Worm (Caenorhabditis elegans): Measurements from ENCODE around the gene CC8.3.

The CC8.3 gene

DNA sequence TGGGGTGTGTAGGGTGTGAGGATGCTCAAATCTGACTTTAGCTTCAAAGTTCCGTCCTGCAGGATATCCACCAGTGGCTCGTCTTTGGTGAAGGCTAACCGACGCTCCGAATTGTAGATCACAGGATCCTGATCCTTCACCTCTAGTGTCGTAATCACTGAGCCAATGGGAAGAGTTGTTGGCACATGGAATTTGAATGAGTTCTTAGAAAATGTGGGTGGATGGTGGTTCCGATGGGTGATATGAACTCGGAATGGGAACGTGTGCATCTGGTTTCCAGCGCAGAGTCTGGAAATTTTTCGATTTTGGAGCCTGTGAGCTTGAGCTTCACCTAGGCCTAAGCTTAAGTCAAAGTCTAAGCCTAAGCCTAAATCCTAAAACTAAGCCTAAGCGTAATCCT, 24.5 kb upstream of the CC8.3 start:
- TF ChIP-seq pes-1 (GFP tag; IDR thresholded peaks at IDR 0.05) (no peak), sea-1 (GFP tag; conservative IDR thresholded peaks at IDR 0.05) (no peak), tbx-11 (GFP tag; IDR thresholded peaks at IDR 0.05) (no peak), ets-7 (tag; optimal IDR thresholded peaks at IDR 0.05) (no peak), scrt-1 (GFP tag; IDR thresholded peaks at IDR 0.05) (no peak), ceh-13 (GFP tag; optimal IDR thresholded peaks at IDR 0.05) (no peak), hnd-1 (tag; optimal IDR thresholded peaks at IDR 0.05) (no peak), flt-1 (GFP tag; IDR thresholded peaks at IDR 0.05) (no peak), B0310.2 (tag; optimal IDR thresholded peaks at IDR 0.05) (no peak), tbx-37 (GFP tag; conservative IDR thresholded peaks at IDR 0.05) (no peak), aly-1 (tag; optimal IDR thresholded peaks at IDR 0.05) (no peak), ceh-36 (tag; optimal IDR thresholded peaks at IDR 0.05) (no peak), F13C5.2 (tag; optimal IDR thresholded peaks at IDR 0.05) (no peak), ama-1 (optimal IDR thresholded peaks at IDR 0.05) (no peak)

DNA sequence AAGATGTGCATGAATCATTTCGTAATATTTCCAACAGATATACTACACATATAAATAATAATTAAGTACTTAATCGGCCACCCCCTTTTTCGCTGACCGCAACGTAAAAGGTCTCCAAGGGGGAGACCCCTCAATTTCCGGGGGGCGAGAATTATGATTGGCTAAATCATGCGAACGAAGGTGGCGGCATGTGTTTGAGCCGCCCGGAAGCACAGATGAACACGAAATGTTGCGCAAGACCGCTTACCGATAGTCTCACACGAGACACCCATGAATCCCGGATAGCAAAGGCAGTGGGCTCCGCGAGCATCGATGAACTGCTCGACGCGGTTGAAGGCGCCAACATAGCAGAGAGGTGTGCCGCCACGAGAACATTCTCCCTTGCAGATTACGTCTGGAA, 23.0 kb upstream of the CC8.3 start:
- TF ChIP-seq hmbx-1 (tag; optimal IDR thresholded peaks at IDR 0.05) (no peak), B0310.2 (tag; optimal IDR thresholded peaks at IDR 0.05) (no peak), pes-1 (GFP tag; IDR thresholded peaks at IDR 0.05) (no peak), flt-1 (GFP tag; IDR thresholded peaks at IDR 0.05) (no peak)

DNA sequence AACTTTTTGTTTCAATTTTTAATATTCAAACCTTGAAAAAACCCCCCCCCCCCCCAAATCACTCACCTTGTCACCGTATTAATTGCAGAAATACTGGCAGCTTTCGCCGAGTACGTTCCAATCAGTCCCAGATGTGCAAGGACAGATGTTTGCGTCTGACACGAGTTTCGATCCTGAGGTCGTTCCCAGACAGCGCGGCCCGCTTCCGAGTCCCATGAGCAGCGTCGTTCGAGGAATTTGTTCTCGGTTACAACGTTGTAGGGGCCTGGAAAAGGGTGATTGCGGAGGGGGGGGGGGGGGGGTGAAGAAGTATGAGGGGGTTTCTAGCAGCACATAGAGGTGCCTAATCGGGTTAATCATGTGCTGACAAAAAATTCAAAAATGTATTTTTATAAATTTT, 20.8 kb upstream of the CC8.3 start:
- TF ChIP-seq flt-1 (GFP tag; IDR thresholded peaks at IDR 0.05) (no peak), hmg-4 (GFP tag; optimal IDR thresholded peaks at IDR 0.05) (no peak), scrt-1 (GFP tag; IDR thresholded peaks at IDR 0.05) (no peak), ceh-13 (GFP tag; optimal IDR thresholded peaks at IDR 0.05) (no peak), aly-1 (tag; optimal IDR thresholded peaks at IDR 0.05) (no peak), sea-1 (GFP tag; conservative IDR thresholded peaks at IDR 0.05) (no peak), hnd-1 (tag; optimal IDR thresholded peaks at IDR 0.05) (no peak), ceh-36 (tag; optimal IDR thresholded peaks at IDR 0.05) (no peak), tbx-11 (GFP tag; IDR thresholded peaks at IDR 0.05) (no peak), ama-1 (optimal IDR thresholded peaks at IDR 0.05) (no peak), pes-1 (GFP tag; IDR thresholded peaks at IDR 0.05) (no peak), tra-4 (tag; optimal IDR thresholded peaks at IDR 0.05) (no peak), tbx-37 (GFP tag; conservative IDR thresholded peaks at IDR 0.05) (no peak), ets-7 (tag; optimal IDR thresholded peaks at IDR 0.05) (no peak), B0310.2 (tag; optimal IDR thresholded peaks at IDR 0.05) (no peak)

DNA sequence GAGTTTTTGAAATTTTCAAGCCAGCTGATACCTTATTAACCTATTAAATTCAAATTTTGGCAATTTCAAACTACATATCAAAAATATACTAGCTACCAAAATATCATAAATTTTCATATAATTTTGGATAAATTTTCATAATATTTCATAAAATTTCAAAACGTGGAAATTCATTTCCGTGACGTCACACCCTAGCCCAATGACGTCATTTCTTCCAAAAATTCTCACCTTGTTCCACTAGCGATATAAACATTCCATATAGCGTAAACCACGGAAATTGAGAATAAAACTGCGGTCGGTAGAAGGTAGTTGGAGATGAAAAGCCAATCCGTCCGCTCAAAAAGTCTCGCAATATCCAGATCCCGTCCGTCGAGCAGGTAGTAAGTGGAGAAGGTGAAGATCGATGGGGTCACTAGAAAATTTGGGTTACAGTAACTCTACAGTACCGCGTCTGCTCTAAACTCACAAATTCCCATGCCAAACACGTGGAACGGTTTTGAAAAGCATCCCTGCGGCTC, 19.1 kb upstream of the CC8.3 start:
- TF ChIP-seq flt-1 (GFP tag; IDR thresholded peaks at IDR 0.05) (no peak), aly-1 (tag; optimal IDR thresholded peaks at IDR 0.05) (no peak)

DNA sequence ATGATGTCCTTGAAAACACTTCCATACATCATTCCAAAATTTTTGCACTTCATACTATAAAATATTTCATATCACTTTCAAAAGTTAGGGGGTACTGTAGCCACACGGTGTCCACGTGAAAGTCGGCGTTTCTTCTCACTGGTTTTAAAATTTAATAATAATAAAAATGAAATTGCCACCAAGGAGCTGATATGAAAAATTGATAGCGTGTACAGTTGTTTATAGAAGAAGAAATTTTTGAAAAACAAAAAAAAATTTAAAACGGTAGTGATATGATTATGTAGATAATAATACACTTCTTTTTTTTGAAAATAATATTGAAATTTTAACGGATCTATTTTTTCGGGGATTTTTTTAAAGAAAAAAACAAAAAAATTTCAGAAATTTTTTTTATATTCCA, 17.9 kb upstream of the CC8.3 start:
- TF ChIP-seq ceh-36 (tag; optimal IDR thresholded peaks at IDR 0.05) (no peak), hmg-4 (GFP tag; optimal IDR thresholded peaks at IDR 0.05) (no peak), flt-1 (GFP tag; IDR thresholded peaks at IDR 0.05) (no peak), tbx-37 (GFP tag; conservative IDR thresholded peaks at IDR 0.05) (no peak), tbx-11 (GFP tag; IDR thresholded peaks at IDR 0.05) (no peak), F13C5.2 (tag; optimal IDR thresholded peaks at IDR 0.05) (no peak), sea-1 (GFP tag; conservative IDR thresholded peaks at IDR 0.05) (no peak), tra-4 (tag; optimal IDR thresholded peaks at IDR 0.05) (no peak)

DNA sequence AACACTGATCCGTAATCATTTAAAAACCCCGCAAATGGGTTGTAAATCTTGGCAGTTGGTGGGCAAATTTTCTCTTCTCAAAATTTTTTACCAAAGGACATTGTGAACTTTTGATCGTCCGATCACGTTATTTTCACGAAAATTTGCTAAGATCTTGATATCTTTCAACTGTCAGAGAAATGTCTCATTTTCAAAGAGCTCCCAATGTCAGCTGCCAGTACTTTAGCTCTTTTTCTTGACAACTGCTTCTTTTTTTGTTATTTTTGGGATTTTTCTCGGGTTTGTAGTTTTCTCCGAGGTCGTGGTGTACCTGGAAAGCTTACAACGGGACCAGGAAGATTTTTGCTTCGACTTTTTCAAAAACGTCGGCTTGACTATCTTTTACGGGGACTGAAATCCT, 13.8 kb upstream of the CC8.3 start:
- no peak for TF ChIP-seq hmbx-1 (tag; optimal IDR thresholded peaks at IDR 0.05)
- TF ChIP-seq tbx-11 (GFP tag; IDR thresholded peaks at IDR 0.05) = no peak
- no peak for TF ChIP-seq flt-1 (GFP tag; IDR thresholded peaks at IDR 0.05)
- TF ChIP-seq hnd-1 (tag; optimal IDR thresholded peaks at IDR 0.05) = no peak
- no peak for TF ChIP-seq ets-7 (tag; optimal IDR thresholded peaks at IDR 0.05)
- no peak for TF ChIP-seq ceh-13 (GFP tag; optimal IDR thresholded peaks at IDR 0.05)
- TF ChIP-seq ceh-36 (tag; optimal IDR thresholded peaks at IDR 0.05) = no peak
- no peak for TF ChIP-seq aly-1 (tag; optimal IDR thresholded peaks at IDR 0.05)
- no peak for TF ChIP-seq hmg-4 (GFP tag; optimal IDR thresholded peaks at IDR 0.05)
- TF ChIP-seq B0310.2 (tag; optimal IDR thresholded peaks at IDR 0.05) = no peak
- TF ChIP-seq tra-4 (tag; optimal IDR thresholded peaks at IDR 0.05) = no peak
- no peak for TF ChIP-seq F13C5.2 (tag; optimal IDR thresholded peaks at IDR 0.05)
- no peak for TF ChIP-seq ama-1 (optimal IDR thresholded peaks at IDR 0.05)

DNA sequence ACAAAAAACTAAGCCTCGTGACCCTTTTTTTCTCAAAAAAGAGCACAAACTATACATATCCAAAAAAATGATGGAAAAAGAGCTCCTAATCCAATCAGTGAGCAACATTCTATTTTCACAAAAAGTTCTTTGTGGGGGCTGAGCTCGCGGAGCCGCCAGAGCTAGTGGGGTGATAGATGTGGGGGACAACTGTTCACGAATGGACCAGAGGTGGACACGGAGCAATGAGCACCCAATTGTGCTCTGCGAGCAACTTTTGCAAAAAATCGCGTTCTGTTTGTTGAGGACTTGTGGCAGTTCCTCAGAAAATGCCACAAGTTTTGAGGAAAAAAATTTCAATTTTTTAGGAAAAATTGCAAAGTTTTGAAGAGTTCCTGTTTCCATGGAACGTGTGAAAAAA, 12.7 kb upstream of the CC8.3 start:
- TF ChIP-seq hmg-4 (GFP tag; optimal IDR thresholded peaks at IDR 0.05) = no peak
- TF ChIP-seq pes-1 (GFP tag; IDR thresholded peaks at IDR 0.05) = no peak
- no peak for TF ChIP-seq tra-4 (tag; optimal IDR thresholded peaks at IDR 0.05)
- TF ChIP-seq aly-1 (tag; optimal IDR thresholded peaks at IDR 0.05) = no peak
- no peak for TF ChIP-seq ceh-36 (tag; optimal IDR thresholded peaks at IDR 0.05)
- no peak for TF ChIP-seq B0310.2 (tag; optimal IDR thresholded peaks at IDR 0.05)
- TF ChIP-seq tbx-37 (GFP tag; conservative IDR thresholded peaks at IDR 0.05) = no peak

DNA sequence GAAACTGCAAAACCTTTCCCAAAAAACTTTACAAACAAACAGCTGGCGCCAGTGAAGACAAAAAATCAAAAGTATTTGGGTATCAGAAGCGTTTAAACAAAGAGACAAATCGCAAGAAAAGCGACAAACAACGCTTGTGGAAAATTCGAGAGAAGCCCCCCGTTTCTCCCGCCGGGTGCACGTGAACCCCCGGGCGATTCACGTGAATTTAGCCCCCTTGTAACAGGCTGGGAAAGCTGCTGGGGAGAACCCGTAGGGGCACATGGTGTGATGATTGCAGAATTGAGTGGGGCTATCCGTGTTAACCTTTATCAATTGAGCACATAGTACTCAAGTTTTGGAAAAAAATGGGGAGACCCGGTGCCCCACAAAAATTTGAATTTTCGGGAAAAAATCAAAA, 12.1 kb upstream of the CC8.3 start:
- peak; percentile 54 for TF ChIP-seq hmg-4 (GFP tag; optimal IDR thresholded peaks at IDR 0.05)
- TF ChIP-seq hnd-1 (tag; optimal IDR thresholded peaks at IDR 0.05) = no peak
- no peak for TF ChIP-seq tbx-11 (GFP tag; IDR thresholded peaks at IDR 0.05)

DNA sequence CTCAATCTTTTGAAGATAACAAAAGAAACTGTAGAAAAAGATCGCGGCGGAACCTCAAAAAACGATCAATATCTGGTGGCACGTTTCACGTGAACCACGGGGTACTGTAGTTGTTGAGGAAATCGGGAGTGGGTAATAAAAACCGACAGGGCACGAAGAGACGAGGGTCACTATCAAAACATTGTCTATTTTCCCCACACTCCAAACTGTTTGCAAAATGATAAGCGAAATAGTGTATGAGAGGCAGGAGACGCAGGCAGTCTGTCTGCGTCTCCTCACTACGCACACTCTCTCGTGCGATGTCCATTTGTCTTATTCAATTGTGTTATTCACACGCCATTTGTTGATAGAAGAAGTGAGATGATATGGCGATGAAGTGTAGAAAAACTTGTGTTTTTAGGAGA, 11.3 kb upstream of the CC8.3 start:
- TF ChIP-seq ets-7 (tag; optimal IDR thresholded peaks at IDR 0.05) = no peak
- TF ChIP-seq ceh-13 (GFP tag; optimal IDR thresholded peaks at IDR 0.05) = no peak
- no peak for TF ChIP-seq hmbx-1 (tag; optimal IDR thresholded peaks at IDR 0.05)
- TF ChIP-seq tra-4 (tag; optimal IDR thresholded peaks at IDR 0.05) = no peak
- no peak for TF ChIP-seq ama-1 (optimal IDR thresholded peaks at IDR 0.05)
- TF ChIP-seq flt-1 (GFP tag; IDR thresholded peaks at IDR 0.05) = no peak
- TF ChIP-seq ceh-36 (tag; optimal IDR thresholded peaks at IDR 0.05) = no peak
